Fruit fly (Drosophila melanogaster): ENCODE data around the gene CG42827.

Gene CG42827

DNA sequence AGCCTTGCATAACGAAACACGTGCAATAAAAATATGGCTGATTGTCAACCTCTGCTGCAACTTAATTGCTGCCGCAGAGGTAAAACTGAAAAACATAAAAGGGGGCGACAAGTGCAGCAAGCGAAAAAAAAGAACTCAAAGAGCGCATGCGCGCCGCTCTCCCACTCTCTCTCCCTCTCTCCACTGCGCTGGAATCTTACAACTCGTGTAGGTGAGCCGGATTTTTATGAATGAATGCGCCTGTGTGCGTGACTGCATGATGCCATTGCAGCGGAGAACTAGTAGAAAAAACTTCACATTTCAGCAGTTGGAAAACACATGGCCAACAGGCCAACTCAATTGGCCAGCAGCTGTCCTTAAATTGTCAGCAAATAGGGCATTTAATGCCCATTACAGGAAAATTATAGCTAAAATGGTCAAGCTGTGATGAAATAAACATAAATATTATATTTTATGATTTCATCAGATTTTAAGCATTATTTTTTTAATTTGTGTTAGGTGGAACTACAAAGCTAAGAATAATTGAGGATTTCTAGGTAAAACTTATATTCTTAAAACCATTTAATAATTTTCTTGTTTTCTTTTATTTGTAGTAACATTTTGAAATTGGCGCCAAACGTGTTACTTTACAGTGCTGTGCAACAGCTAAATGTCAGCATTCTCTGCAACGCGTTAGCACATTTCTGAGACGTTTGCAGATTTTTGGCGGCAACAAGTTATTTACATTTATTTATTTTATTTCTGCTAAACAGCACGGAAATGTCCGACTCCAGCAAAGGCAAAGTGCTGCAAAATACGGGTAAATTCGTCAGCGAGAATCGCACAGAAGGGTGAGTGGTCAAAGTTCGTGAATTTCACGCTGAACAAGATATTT lies 25.1 kb upstream of the CG42827 start, which contains the start of gene PolE1 (continued):
- TF ChIP-seq Hr39 (GFP tag; optimal IDR thresholded peaks at IDR 0.05): no peak
- TF ChIP-seq ss (GFP tag; optimal IDR thresholded peaks at IDR 0.05): no peak
- TF ChIP-seq lz (GFP tag; optimal IDR thresholded peaks at IDR 0.05): no peak
- TF ChIP-seq CG6276 (GFP tag; optimal IDR thresholded peaks at IDR 0.05): no peak
- no peak for TF ChIP-seq Sox102F (GFP tag; optimal IDR thresholded peaks at IDR 0.05)
- no peak for TF ChIP-seq Met (GFP tag; optimal IDR thresholded peaks at IDR 0.05)
- peak; percentile 9 for TF ChIP-seq pdm3 (GFP tag; optimal IDR thresholded peaks at IDR 0.05)
- no peak for TF ChIP-seq Eip75B (GFP tag; optimal IDR thresholded peaks at IDR 0.05)
- no peak for TF ChIP-seq Hr4 (GFP tag; optimal IDR thresholded peaks at IDR 0.05)
- TF ChIP-seq CG6854 (GFP tag; optimal IDR thresholded peaks at IDR 0.05): no peak
- no peak for TF ChIP-seq dsx (GFP tag; optimal IDR thresholded peaks at IDR 0.05; ENCODE audit: poor library complexity, severe bottlenecking)
- no peak for TF ChIP-seq net (GFP tag; optimal IDR thresholded peaks at IDR 0.05)
- peak; percentile 85 for TF ChIP-seq fkh (GFP tag; optimal IDR thresholded peaks at IDR 0.05)
- no peak for TF ChIP-seq CG6808 (GFP tag; optimal IDR thresholded peaks at IDR 0.05)
- no peak for TF ChIP-seq salr (GFP tag; optimal IDR thresholded peaks at IDR 0.05)
- no peak for TF ChIP-seq fd59A (GFP tag; optimal IDR thresholded peaks at IDR 0.05)
- no peak for TF ChIP-seq Eip93F (GFP tag; optimal IDR thresholded peaks at IDR 0.05)
- TF ChIP-seq CG8632 (GFP tag; optimal IDR thresholded peaks at IDR 0.05): no peak

DNA sequence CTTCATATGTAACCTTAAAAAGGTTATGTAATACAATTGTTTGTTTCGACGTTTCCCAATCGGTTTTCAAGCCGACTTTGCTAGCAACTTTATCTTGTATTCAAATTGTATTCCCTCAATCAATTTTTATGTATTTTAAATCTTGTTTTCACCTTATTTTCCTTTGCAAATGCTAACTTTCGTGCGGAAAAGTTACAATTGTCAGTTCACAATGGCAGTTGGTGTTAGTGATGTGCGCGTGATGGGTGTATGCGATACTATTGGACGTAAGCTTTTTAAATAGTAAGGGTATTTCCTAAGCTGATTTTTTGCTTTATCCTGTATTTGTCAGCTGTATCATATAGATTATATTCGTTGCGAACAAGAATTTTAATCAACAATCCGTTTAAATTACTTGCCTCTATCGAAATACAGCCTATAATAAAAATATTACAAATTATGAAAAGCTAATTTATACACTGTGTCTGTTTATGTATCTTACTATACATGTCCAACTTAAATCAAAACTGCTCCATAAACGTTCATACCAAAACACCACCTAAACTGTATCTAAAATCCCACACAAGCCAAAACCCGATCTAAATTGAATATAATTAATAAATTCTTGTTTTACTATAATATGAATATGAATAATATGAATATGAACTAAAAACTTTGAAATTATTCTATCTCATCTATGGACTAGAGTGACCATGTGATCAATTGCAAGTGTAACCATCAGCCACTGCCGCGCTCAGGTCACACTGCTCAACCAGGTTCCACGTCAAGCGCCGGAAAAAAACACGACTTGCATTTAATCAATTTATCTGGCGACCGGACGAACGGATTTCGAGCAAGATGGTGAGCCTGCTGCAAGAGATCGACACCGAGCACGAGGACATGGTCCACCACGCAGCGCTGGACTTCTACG lies 16.6 kb upstream of the CG42827 start, which contains the start of the genes ATPsynCF6 and Sec13:
ATPsynCF6 (minus strand) TSS at position 236 of the 910 bp plus-strand sequence.
Sec13 (plus strand) TSS at position 450 of the 910 bp plus-strand sequence.
- TF ChIP-seq Sox102F (GFP tag; optimal IDR thresholded peaks at IDR 0.05) (no peak), cyc (GFP tag; optimal IDR thresholded peaks at IDR 0.05) (peak; percentile 45), Eip78C (GFP tag) (peak; percentile 79), CG6808 (GFP tag; optimal IDR thresholded peaks at IDR 0.05) (peak; percentile 36), fkh (GFP tag; optimal IDR thresholded peaks at IDR 0.05) (peak; percentile 4), Blimp-1 (GFP tag; optimal IDR thresholded peaks at IDR 0.05) (no peak), CG32006 (GFP tag; optimal IDR thresholded peaks at IDR 0.05) (peak; percentile 55), CG6854 (GFP tag; optimal IDR thresholded peaks at IDR 0.05) (no peak), CG6163 (GFP tag; IDR thresholded peaks at IDR 0.05) (peak; percentile 54; the same call in 2 of the 3 replicates), net (GFP tag; optimal IDR thresholded peaks at IDR 0.05) (peak; percentile 14), Eip75B (GFP tag; optimal IDR thresholded peaks at IDR 0.05) (peak; percentile 1), eg (GFP tag; IDR thresholded peaks at IDR 0.05) (peak; percentile 65; the same call in 2 of the 3 replicates), vri (GFP tag; optimal IDR thresholded peaks at IDR 0.05) (peak; percentile 51), Hr39 (GFP tag; optimal IDR thresholded peaks at IDR 0.05) (peak; percentile 43), CG9139 (GFP tag; optimal IDR thresholded peaks at IDR 0.05) (no peak), Hr4 (GFP tag; optimal IDR thresholded peaks at IDR 0.05) (peak; percentile 58), CG10631 (GFP tag; optimal IDR thresholded peaks at IDR 0.05) (peak; percentile 66), lz (GFP tag; optimal IDR thresholded peaks at IDR 0.05) (peak; percentile 63), pdm3 (GFP tag; optimal IDR thresholded peaks at IDR 0.05) (peak; percentile 50), CG6792 (GFP tag; optimal IDR thresholded peaks at IDR 0.05) (peak; percentile 39), Ets21C (GFP tag; optimal IDR thresholded peaks at IDR 0.05) (peak; percentile 38), CG3032 (tag; optimal IDR thresholded peaks at IDR 0.05) (peak; percentile 61), Sox15 (GFP tag; optimal IDR thresholded peaks at IDR 0.05) (peak; percentile 7), CG8319 (GFP tag; optimal IDR thresholded peaks at IDR 0.05) (no peak), Hr38 (GFP tag; optimal IDR thresholded peaks at IDR 0.05) (no peak), Gug (GFP tag; IDR thresholded peaks at IDR 0.05) (peak; percentile 43; the same call in 1 of the 2 replicates), CG3919 (GFP tag; optimal IDR thresholded peaks at IDR 0.05) (peak; percentile 62), CG6276 (GFP tag; optimal IDR thresholded peaks at IDR 0.05) (no peak), Lpt (GFP tag; optimal IDR thresholded peaks at IDR 0.05) (peak; percentile 47), Sox14 (GFP tag; optimal IDR thresholded peaks at IDR 0.05) (peak; percentile 33), Smox (GFP tag; optimal IDR thresholded peaks at IDR 0.05) (peak; percentile 37), fd59A (GFP tag; optimal IDR thresholded peaks at IDR 0.05) (no peak), fd85E (GFP tag; optimal IDR thresholded peaks at IDR 0.05) (no peak), dsx (GFP tag; optimal IDR thresholded peaks at IDR 0.05; ENCODE audit: poor library complexity, severe bottlenecking) (peak; percentile 42), CG8632 (GFP tag; optimal IDR thresholded peaks at IDR 0.05) (no peak), CG11902 (GFP tag; optimal IDR thresholded peaks at IDR 0.05) (peak; percentile 29), CG16779 (tag; optimal IDR thresholded peaks at IDR 0.05) (no peak), CG31627 (GFP tag; optimal IDR thresholded peaks at IDR 0.05) (peak; percentile 49), ss (GFP tag; optimal IDR thresholded peaks at IDR 0.05) (peak in 1 of 2 experiments; percentile 20), CG4318 (GFP tag; optimal IDR thresholded peaks at IDR 0.05) (no peak)
